Worm (Caenorhabditis elegans) whole organism, L4 larva: Measurements from ENCODE around the gene C06B3.7.

Experiments
- ZK546.5 ChIP-seq, 2 experiments: sonication (generic microtip); optimal IDR thresholded peaks; 2 replicates each; lab custom pipeline; 2017; ENCODE audit warnings: missing biosample characterization in 2 of 2, missing genetic modification characterization in 2 of 2
- ama-1 ChIP-seq: fragments of 150-350 bp; optimal IDR thresholded peaks from 2 replicates; lab custom pipeline; 2014; ENCODE audit warnings: inconsistent platforms, mixed read lengths
- ctbp-1 ChIP-seq: fragments of 200-800 bp; sonication (Bioruptor generic); IDR thresholded peaks from 2 replicates; pipeline ENCODE4 v1.3.6; 2022; ENCODE audit warnings: missing genetic modification reagents, missing genetic modification characterization, missing compliant biosample characterization
- mes-2 ChIP-seq: sonication (generic microtip); optimal IDR thresholded peaks from 2 replicates; lab custom pipeline; 2016; ENCODE audit warnings: missing genotype, mild to moderate bottlenecking, missing genetic modification characterization, missing compliant biosample characterization; ENCODE audit not compliant: poor library complexity, severe bottlenecking
- nhr-25 ChIP-seq: sonication (generic microtip); optimal IDR thresholded peaks from 2 replicates; lab custom pipeline; 2017; ENCODE audit warnings: missing genetic modification characterization, mild to moderate bottlenecking, missing compliant biosample characterization, antibody characterized with exemption, moderate library complexity, borderline replicate concordance; ENCODE audit not compliant: insufficient read depth
- nhr-28 ChIP-seq: fragments of 150-350 bp; optimal IDR thresholded peaks from 2 replicates; lab custom pipeline; 2014; ENCODE audit warnings: missing biosample characterization, missing genetic modification characterization
- nhr-42 ChIP-seq: fragments of 200-800 bp; sonication (Bioruptor generic); IDR thresholded peaks from 2 replicates; pipeline ENCODE4 v1.3.6; 2022; ENCODE audit warnings: missing genetic modification characterization, missing compliant biosample characterization
- pha-4 ChIP-seq, 2 experiments: fragments of 150-350 bp in 1 of 2; fragments of 200-800 bp in 1 of 2; sonication (Bioruptor generic) in 1 of 2; IDR thresholded peaks in 1 of 2; optimal IDR thresholded peaks in 1 of 2; 2 replicates each; pipeline versions ENCODE4 v1.3.6 to Lab custom; 2014 to 2022; ENCODE audit warnings: missing genetic modification characterization in 2 of 2, missing genetic modification reagents in 2 of 2, missing biosample characterization in 1 of 2, missing compliant biosample characterization in 1 of 2
- saeg-2 ChIP-seq: fragments of 200-800 bp; sonication (Bioruptor generic); IDR thresholded peaks from 2 replicates; pipeline ENCODE4 v1.3.6; 2022; ENCODE audit warnings: missing genetic modification reagents, missing genetic modification characterization, missing compliant biosample characterization
- unc-130 ChIP-seq: sonication (generic microtip); optimal IDR thresholded peaks from 2 replicates; lab custom pipeline; 2016; ENCODE audit warnings: missing genetic modification reagents, missing genetic modification characterization, missing compliant biosample characterization
- unc-62 ChIP-seq, 3 experiments: fragments of 150-350 bp in 1 of 3; sonication (generic microtip); optimal IDR thresholded peaks in 2 of 3; peaks in 1 of 3; 1 replicate in 1 of 3; 2 replicates in 2 of 3; lab custom pipeline; 2014 to 2017; ENCODE audit warnings: missing biosample characterization in 3 of 3, missing genetic modification characterization in 3 of 3, missing genetic modification reagents in 3 of 3, missing genotype in 1 of 3
- ztf-7 ChIP-seq: fragments of 150-350 bp; optimal IDR thresholded peaks from 2 replicates; lab custom pipeline; 2014; ENCODE audit warnings: missing biosample characterization, missing genetic modification characterization

ce11 chrV:13866353-13866752 lies 43.1 kb upstream of the C06B3.7 start, which contains the start of gene nhr-175:
- TF ChIP-seq ZK546.5 (tag; optimal IDR thresholded peaks at IDR 0.05; lab: Kevin White, UChicago) (no peak), ztf-7 (no peak), nhr-42 (GFP tag; lab: Robert Waterston, UW) (no peak), nhr-28 (tag; lab: Kevin White, UChicago) (no peak), unc-130 (no peak), nhr-25 (tag; lab: Kevin White, UChicago) (no peak), saeg-2 (GFP tag; lab: Robert Waterston, UW) (no peak), ctbp-1 (GFP tag; lab: Robert Waterston, UW) (no peak), ama-1 (no peak), mes-2 (tag; lab: Kevin White, UChicago) (no peak), unc-62 (GFP tag; optimal IDR thresholded peaks at IDR 0.05 in 1 of 2; lab: Kevin White, UChicago) (no peak), unc-62 (tag; optimal IDR thresholded peaks at IDR 0.05; lab: Kevin White, UChicago) (no peak), pha-4 (GFP tag; IDR thresholded peaks at IDR 0.05; lab: Robert Waterston, UW) (no peak), pha-4 (tag; optimal IDR thresholded peaks at IDR 0.05; lab: Kevin White, UChicago) (no peak)
